Fruit fly (Drosophila melanogaster) whole organism, adult: ENCODE data around the gene Dab.

Source experiments
- CG11617 ChIP-seq: fragments of 200-800 bp; sonication (Bioruptor generic); optimal IDR thresholded peaks from 2 replicates; lab custom pipeline; 2017; ENCODE audit warnings: mild to moderate bottlenecking, missing biosample characterization, missing genetic modification reagents, missing genetic modification characterization
- CG12768 ChIP-seq: fragments of 200-800 bp; sonication (Bioruptor generic); optimal IDR thresholded peaks from 2 replicates; lab custom pipeline; 2017; ENCODE audit warnings: missing biosample characterization, missing genetic modification characterization, mild to moderate bottlenecking, moderate library complexity, missing genetic modification reagents
- CG14711 ChIP-seq: fragments of 200-800 bp; sonication (Bioruptor generic); optimal IDR thresholded peaks from 2 replicates; lab custom pipeline; 2018; ENCODE audit warnings: missing biosample characterization, mild to moderate bottlenecking, missing genetic modification characterization, moderate library complexity
- CG1620 ChIP-seq: fragments of 200-800 bp; sonication (Bioruptor generic); optimal IDR thresholded peaks from 2 replicates; lab custom pipeline; 2016; ENCODE audit warnings: missing biosample characterization, missing genetic modification characterization
- CG33017 ChIP-seq: fragments of 200-800 bp; sonication (Bioruptor generic); optimal IDR thresholded peaks from 2 replicates; lab custom pipeline; 2018; ENCODE audit warnings: missing biosample characterization, mild to moderate bottlenecking, missing genetic modification characterization, moderate library complexity
- CG5204 ChIP-seq: fragments of 200-800 bp; sonication (Bioruptor generic); optimal IDR thresholded peaks from 2 replicates; lab custom pipeline; 2016; ENCODE audit warnings: missing biosample characterization, missing genetic modification characterization
- CG7045 ChIP-seq: fragments of 200-800 bp; sonication (Bioruptor generic); optimal IDR thresholded peaks from 2 replicates; lab custom pipeline; 2017; ENCODE audit warnings: missing biosample characterization, mild to moderate bottlenecking, missing genetic modification characterization
- CG7101 ChIP-seq: fragments of 200-800 bp; sonication (Bioruptor generic); optimal IDR thresholded peaks from 2 replicates; lab custom pipeline; 2018; ENCODE audit warnings: missing biosample characterization, mild to moderate bottlenecking, missing genetic modification characterization, moderate library complexity
- Clk ChIP-seq: fragments of 200-800 bp; sonication (Bioruptor generic); optimal IDR thresholded peaks from 2 replicates; lab custom pipeline; 2017; ENCODE audit warnings: missing biosample characterization, missing genetic modification characterization
- Crg-1 ChIP-seq: fragments of 200-800 bp; sonication (Bioruptor generic); optimal IDR thresholded peaks from 2 replicates; lab custom pipeline; 2016; ENCODE audit warnings: missing biosample characterization, missing genetic modification characterization
- Hr96 ChIP-seq: fragments of 200-800 bp; sonication (Bioruptor generic); optimal IDR thresholded peaks from 2 replicates; lab custom pipeline; 2016; ENCODE audit warnings: missing biosample characterization, missing genetic modification characterization
- Mnt ChIP-seq: fragments of 200-800 bp; sonication (Bioruptor generic); optimal IDR thresholded peaks from 2 replicates; lab custom pipeline; 2016; ENCODE audit warnings: missing biosample characterization, mild to moderate bottlenecking, missing genetic modification characterization
- bab1 ChIP-seq: fragments of 200-800 bp; sonication (Bioruptor generic); optimal IDR thresholded peaks from 3 replicates; lab custom pipeline; 2019; ENCODE audit warnings: missing biosample characterization, mild to moderate bottlenecking, missing genetic modification characterization, moderate library complexity
- cic ChIP-seq: fragments of 200-800 bp; sonication (Bioruptor generic); optimal IDR thresholded peaks from 2 replicates; lab custom pipeline; 2017; ENCODE audit warnings: missing biosample characterization, mild to moderate bottlenecking, missing genetic modification characterization, moderate library complexity
- cnc ChIP-seq, 2 experiments: fragments of >200 bp; optimal IDR thresholded peaks; 2 replicates each; lab custom pipeline; 2017
- kay ChIP-seq: fragments of 200-800 bp; sonication (Bioruptor generic); peaks from one replicate; lab custom pipeline; 2016; ENCODE audit warnings: missing biosample characterization, missing genetic modification characterization, borderline replicate concordance
- ovo ChIP-seq: fragments of 200-800 bp; sonication (Bioruptor generic); optimal IDR thresholded peaks from 2 replicates; lab custom pipeline; 2016; ENCODE audit warnings: missing biosample characterization, missing genetic modification characterization
- pad ChIP-seq: fragments of 200-800 bp; sonication (Bioruptor generic); optimal IDR thresholded peaks from 3 replicates; lab custom pipeline; 2017; ENCODE audit warnings: missing biosample characterization, missing genetic modification characterization, mild to moderate bottlenecking, moderate library complexity, missing genetic modification reagents
- tj ChIP-seq: fragments of 200-800 bp; sonication (Bioruptor generic); optimal IDR thresholded peaks from 3 replicates; lab custom pipeline; 2017; ENCODE audit warnings: missing biosample characterization, mild to moderate bottlenecking, missing genetic modification characterization, moderate library complexity
- toe ChIP-seq: fragments of 200-800 bp; sonication (Bioruptor generic); optimal IDR thresholded peaks from 2 replicates; lab custom pipeline; 2016; ENCODE audit warnings: missing biosample characterization, missing genetic modification characterization

The Dab gene

DNA sequence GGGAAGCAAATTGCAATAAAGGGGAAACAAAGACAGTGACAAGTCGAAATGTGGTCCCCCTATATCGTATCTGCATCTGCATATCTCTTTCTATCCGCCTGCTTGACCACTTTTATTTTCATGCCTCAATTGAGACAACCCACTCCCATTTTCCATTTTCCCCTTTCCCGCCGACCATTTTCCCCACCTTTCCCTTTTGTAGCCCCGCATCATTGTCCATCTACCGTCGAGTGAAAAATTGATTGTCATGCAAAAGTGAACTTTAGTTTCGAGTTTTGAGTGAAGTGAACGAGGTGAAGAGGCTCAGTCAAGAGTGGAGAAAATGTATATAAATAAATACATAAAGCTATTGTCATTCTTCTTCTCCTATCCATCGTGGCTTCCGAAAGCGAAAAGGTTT is 7.7 kb upstream of the Dab start:
- TF ChIP-seq CG14711 (tag; lab: Kevin White, UChicago) (no peak), tj (GFP tag; lab: Kevin White, UChicago) (peak; percentile 6)

DNA sequence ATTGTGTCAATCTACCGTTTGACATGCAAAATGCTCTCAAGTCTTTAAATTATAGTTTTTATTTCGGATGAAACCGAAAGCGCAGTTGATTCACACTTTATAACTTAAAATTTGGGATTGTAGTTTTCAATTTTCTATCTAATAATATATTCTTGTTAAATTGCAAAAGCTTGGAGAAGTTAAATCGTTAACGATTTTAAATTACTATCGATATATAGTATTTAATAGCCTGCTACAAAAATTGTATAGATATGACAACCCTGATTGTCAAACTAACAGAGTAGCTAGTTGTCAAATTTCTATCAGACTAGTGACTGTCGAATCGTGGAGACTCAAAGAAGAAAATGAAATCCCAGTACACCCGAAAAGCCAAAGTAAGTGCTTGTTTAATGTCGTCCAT is 7.3 kb upstream of the Dab start, which contains the start of gene CG9692:
Gene CG9692, plus strand, starts transcription at position 301 of the 400 bp plus-strand sequence.
- peak; percentile 84 for TF ChIP-seq kay (GFP tag; lab: Kevin White, UChicago)
- no peak for TF ChIP-seq pad

DNA sequence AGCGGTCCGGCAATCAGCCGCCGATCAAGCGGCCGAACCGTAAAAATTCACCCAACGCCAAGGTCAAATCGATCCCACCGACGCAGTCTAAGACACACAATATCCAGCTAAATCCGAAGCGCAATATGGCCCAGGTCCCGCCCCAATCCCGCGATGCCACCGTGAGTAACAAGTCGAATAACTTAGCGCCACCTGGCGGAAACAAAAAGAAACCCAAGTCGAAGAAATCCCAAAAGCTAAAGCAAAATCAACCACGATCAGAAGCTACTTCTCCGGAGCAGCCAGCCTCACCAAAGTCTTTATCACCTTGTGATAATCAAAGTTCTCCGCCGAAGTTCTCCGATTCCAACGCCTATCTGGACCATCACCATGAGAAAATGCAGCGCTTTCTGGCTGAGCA is 6.3 kb upstream of the Dab start:
- TF ChIP-seq CG14711 (tag; lab: Kevin White, UChicago) (no peak), Mnt (GFP tag; lab: Kevin White, UChicago) (no peak), CG7101 (tag; lab: Kevin White, UChicago) (no peak), bab1 (GFP tag; lab: Kevin White, UChicago) (no peak), Crg-1 (GFP tag; lab: Kevin White, UChicago) (no peak), toe (GFP tag; lab: Kevin White, UChicago) (no peak), tj (GFP tag; lab: Kevin White, UChicago) (no peak), CG7045 (GFP tag; lab: Kevin White, UChicago) (no peak), CG12768 (GFP tag; lab: Kevin White, UChicago) (no peak), pad (no peak), Clk (GFP tag; lab: Kevin White, UChicago) (no peak), CG5204 (no peak), CG11617 (GFP tag; lab: Kevin White, UChicago) (no peak), CG33017 (tag; lab: Kevin White, UChicago) (no peak), ovo (GFP tag; lab: Kevin White, UChicago) (no peak), CG1620 (GFP tag; lab: Kevin White, UChicago) (no peak), Hr96 (GFP tag; lab: Kevin White, UChicago) (no peak), cnc (optimal IDR thresholded peaks at IDR 0.05; lab: Kevin White, UChicago) (no peak), kay (GFP tag; lab: Kevin White, UChicago) (no peak)

DNA sequence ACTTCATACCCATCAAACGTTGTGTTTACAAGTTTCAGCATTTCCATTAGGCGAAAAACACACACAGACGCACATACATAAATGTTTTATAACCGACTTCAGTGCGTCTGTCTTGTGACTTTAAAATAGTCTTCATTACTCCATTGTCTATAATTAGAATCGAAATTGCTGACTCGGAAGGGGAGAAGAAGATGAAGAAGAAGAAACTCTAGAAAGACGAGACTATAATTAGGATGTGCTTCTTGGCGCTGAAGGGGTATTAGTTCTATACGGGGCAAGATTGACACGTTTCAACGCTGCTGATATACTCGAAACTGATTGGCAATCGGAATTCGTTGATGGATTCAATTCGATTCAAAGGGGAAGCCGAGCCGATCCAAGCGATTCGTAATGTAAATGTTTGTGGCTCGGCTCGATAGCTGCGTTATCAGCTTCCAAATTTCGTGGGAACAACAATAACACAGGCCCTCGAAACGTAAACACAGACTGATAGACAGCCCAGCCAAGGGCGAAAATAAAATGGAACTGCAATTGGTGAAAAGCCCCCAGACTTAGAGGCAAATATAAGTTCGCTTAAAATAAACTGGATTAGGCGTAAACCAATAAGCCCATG is 3.1 kb upstream of the Dab start:
- no peak for TF ChIP-seq CG14711 (tag; lab: Kevin White, UChicago)
- peak; percentile 9 for TF ChIP-seq cic (GFP tag; lab: Kevin White, UChicago)

DNA sequence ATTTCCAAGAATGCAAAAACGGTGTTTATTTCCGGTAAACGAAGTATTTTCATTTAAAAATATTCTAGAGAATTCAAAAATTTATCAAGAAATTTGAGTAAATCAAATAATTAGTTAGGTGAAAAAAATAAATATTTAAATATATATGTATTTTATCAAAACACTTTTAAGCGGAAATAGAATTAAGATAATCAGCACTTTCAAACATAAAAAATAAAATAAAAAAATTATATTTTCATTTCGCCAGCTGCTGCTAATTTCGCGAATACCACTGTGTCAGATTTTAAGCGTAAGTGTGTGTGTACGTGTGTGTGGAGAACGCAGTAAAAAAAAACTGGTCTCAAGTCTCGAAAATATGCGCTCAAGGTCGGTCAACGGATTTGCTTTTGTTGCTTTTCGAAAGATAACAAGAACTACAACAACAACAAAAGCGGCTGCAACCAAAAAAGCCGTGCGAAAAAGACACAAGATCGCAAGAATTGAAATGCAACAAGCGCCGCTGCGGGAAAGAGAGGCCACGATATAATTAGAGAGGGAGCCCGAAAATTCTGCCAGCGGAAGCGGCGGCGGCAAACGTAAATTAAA is 2.2 kb upstream of the Dab start:
- peak; percentile 92 for TF ChIP-seq kay (GFP tag; lab: Kevin White, UChicago)
- peak; percentile 5 for TF ChIP-seq CG14711 (tag; lab: Kevin White, UChicago)
- no peak for TF ChIP-seq bab1 (GFP tag; lab: Kevin White, UChicago)

DNA sequence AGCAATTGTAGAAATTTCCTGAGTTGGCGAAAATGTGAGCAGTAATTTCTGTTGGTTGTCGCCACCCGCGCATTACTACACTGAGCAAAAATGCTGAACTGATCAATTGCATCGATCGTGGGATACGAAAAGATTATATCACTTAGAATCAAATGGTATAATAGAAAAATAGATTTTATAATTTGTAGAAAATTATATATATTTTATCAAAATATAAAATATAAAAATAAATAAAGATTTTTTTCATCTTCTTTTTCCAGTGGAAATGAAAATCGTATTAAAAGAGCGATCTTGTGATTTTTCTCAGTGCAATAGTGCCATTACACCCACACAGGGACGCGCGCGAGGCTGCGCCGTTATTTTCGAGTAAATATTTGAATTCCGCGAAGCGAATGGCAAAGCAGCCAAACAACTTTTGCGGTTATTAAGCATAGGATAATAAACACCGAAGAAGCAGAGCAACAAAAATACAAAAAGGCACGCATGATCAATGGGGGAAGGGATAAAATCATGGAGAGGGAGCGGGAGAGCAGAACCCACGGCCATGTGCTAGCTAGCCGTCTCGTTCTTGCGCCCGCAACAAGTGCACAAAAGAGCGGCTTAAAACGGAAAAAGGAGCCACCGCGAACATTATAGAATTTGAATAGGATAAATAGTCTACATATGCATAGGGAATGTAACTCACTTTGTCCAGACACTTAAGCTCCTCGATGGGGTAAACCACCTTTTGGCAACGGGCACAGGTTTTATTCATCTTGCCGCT is 1.5 kb upstream of the Dab start:
- TF ChIP-seq ovo (GFP tag; lab: Kevin White, UChicago) = peak; percentile 54
- TF ChIP-seq CG11617 (GFP tag; lab: Kevin White, UChicago) = peak; percentile 49
- peak; percentile 79 for TF ChIP-seq pad
- no peak for TF ChIP-seq cnc (optimal IDR thresholded peaks at IDR 0.05; lab: Kevin White, UChicago)
- TF ChIP-seq bab1 (GFP tag; lab: Kevin White, UChicago) = peak; percentile 59
- TF ChIP-seq CG7101 (tag; lab: Kevin White, UChicago) = peak; percentile 65
- no peak for TF ChIP-seq toe (GFP tag; lab: Kevin White, UChicago)
- TF ChIP-seq CG12768 (GFP tag; lab: Kevin White, UChicago) = peak; percentile 2
- TF ChIP-seq CG7045 (GFP tag; lab: Kevin White, UChicago) = peak; percentile 28
- TF ChIP-seq tj (GFP tag; lab: Kevin White, UChicago) = peak; percentile 84
- TF ChIP-seq CG5204 = no peak
- peak; percentile 39 for TF ChIP-seq CG33017 (tag; lab: Kevin White, UChicago)
- TF ChIP-seq CG14711 (tag; lab: Kevin White, UChicago) = peak; percentile 74
- TF ChIP-seq kay (GFP tag; lab: Kevin White, UChicago) = no peak

DNA sequence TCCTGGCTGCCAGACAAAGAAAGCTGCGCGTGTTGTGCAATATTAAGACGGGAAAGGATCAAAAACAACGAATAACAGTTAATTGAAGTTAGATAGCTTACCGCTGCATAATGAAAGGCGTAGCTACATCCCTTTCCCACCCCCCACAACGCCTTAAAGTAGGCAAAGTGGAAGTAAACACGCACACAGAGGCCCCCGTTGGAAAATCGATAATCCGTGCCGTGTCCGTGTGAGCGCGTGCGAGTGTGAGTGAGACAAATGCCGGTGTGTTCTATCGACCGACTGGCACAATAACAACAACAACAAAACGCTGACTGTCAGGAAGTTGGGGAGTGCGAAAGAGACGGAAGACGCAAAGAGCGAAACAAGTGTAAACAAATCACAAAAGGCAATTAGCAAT is 445 bp downstream of the Dab start:
- no peak for TF ChIP-seq cic (GFP tag; lab: Kevin White, UChicago)
- TF ChIP-seq Crg-1 (GFP tag; lab: Kevin White, UChicago) = no peak
- no peak for TF ChIP-seq Hr96 (GFP tag; lab: Kevin White, UChicago)
- TF ChIP-seq Mnt (GFP tag; lab: Kevin White, UChicago) = no peak
- TF ChIP-seq CG33017 (tag; lab: Kevin White, UChicago) = no peak
- TF ChIP-seq CG7101 (tag; lab: Kevin White, UChicago) = no peak
- TF ChIP-seq CG14711 (tag; lab: Kevin White, UChicago) = no peak
- TF ChIP-seq CG5204 = no peak
- no peak for TF ChIP-seq CG12768 (GFP tag; lab: Kevin White, UChicago)
- TF ChIP-seq CG1620 (GFP tag; lab: Kevin White, UChicago) = no peak
- no peak for TF ChIP-seq CG11617 (GFP tag; lab: Kevin White, UChicago)
- TF ChIP-seq toe (GFP tag; lab: Kevin White, UChicago) = no peak
- TF ChIP-seq bab1 (GFP tag; lab: Kevin White, UChicago) = no peak
